Worm (Caenorhabditis elegans) whole organism, mixed stage, embryonic: ENCODE measurements around the gene vamp-7.

ENCODE experiments used
- blmp-1 ChIP-seq: fragments of 150-350 bp; optimal IDR thresholded peaks from 2 replicates; lab custom pipeline; 2014; ENCODE audit warnings: missing biosample characterization, missing genetic modification characterization
- mep-1 ChIP-seq: fragments of 150-350 bp; optimal IDR thresholded peaks from 2 replicates; lab custom pipeline; 2017; ENCODE audit warnings: missing biosample characterization, missing genetic modification reagents, missing genetic modification characterization, inconsistent platforms
- nhr-2 ChIP-seq: fragments of 150-350 bp; optimal IDR thresholded peaks from 2 replicates; lab custom pipeline; 2014; ENCODE audit warnings: missing biosample characterization, missing genetic modification characterization
- nhr-237 ChIP-seq: fragments of 150-350 bp; optimal IDR thresholded peaks from 2 replicates; lab custom pipeline; 2014; ENCODE audit warnings: missing biosample characterization, missing genetic modification characterization

DNA sequence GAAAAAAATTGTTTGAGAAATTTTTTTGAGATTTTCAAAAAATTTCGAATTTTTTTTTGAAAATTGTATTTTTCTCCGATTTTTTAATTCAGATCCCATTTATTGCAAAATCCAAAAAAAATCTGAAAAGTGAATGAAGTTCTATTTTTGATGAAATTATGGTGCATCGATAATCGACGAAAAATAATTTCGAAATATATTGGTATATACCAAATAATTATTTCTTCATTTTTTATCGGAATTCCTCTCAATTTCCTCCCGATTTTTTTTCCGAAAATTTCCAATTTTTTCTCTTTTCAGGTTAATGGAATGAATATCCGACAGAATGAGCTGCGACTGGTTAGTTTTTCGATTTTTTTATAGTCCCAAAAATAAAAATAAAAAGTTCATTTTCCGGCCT lies 7.0 kb upstream of the vamp-7 start, which contains the start of gene epg-9:
- TF ChIP-seq nhr-2 (tag; lab: Kevin White, UChicago) = no peak
- no peak for TF ChIP-seq blmp-1 (tag; lab: Kevin White, UChicago)
- no peak for TF ChIP-seq mep-1
- no peak for TF ChIP-seq nhr-237
